Worm (Caenorhabditis elegans) whole organism, mixed stage, embryonic: ENCODE results near the gene T26H5.14.

Experiments used
- ceh-39 ChIP-seq: fragments of 150-350 bp; optimal IDR thresholded peaks from 2 replicates; lab custom pipeline; 2014; ENCODE audit warnings: missing biosample characterization, missing genetic modification characterization
- elt-1 ChIP-seq: sonication (generic microtip); optimal IDR thresholded peaks from 2 replicates; lab custom pipeline; 2017; ENCODE audit warnings: missing genetic modification characterization, mild to moderate bottlenecking, missing compliant biosample characterization, antibody characterized with exemption, moderate library complexity, borderline replicate concordance; ENCODE audit not compliant: insufficient read depth
- elt-3 ChIP-seq: fragments of 150-350 bp; optimal IDR thresholded peaks from 2 replicates; lab custom pipeline; 2014; ENCODE audit warnings: missing biosample characterization, missing genetic modification characterization
- nhr-2 ChIP-seq: fragments of 150-350 bp; optimal IDR thresholded peaks from 2 replicates; lab custom pipeline; 2014; ENCODE audit warnings: missing biosample characterization, missing genetic modification characterization
- nhr-237 ChIP-seq: fragments of 150-350 bp; optimal IDR thresholded peaks from 2 replicates; lab custom pipeline; 2014; ENCODE audit warnings: missing biosample characterization, missing genetic modification characterization
- pha-4 ChIP-seq: fragments of 150-350 bp; optimal IDR thresholded peaks from 2 replicates; lab custom pipeline; 2018; ENCODE audit warnings: missing biosample characterization, missing genetic modification reagents, missing genetic modification characterization
- snpc-4 ChIP-seq: fragments of 150-350 bp; optimal IDR thresholded peaks from 2 replicates; lab custom pipeline; 2014; ENCODE audit warnings: missing biosample characterization, missing genetic modification characterization
- sptf-1 ChIP-seq: sonication (generic microtip); optimal IDR thresholded peaks from 2 replicates; lab custom pipeline; 2017; ENCODE audit warnings: mild to moderate bottlenecking, missing genetic modification characterization, moderate library complexity, missing compliant biosample characterization
- unc-62 ChIP-seq: fragments of 150-350 bp; optimal IDR thresholded peaks from 2 replicates; lab custom pipeline; 2014; ENCODE audit warnings: missing biosample characterization, missing genetic modification reagents, missing genetic modification characterization

ce11 chrV:15401856-15402314 lies 47.1 kb upstream of the T26H5.14 start, which contains the start of gene fbxa-135:
- TF ChIP-seq ceh-39 (tag; lab: Kevin White, UChicago) (no peak), pha-4 (tag; lab: Kevin White, UChicago) (no peak), nhr-2 (tag; lab: Kevin White, UChicago) (no peak), unc-62 (GFP tag; lab: Kevin White, UChicago) (no peak), nhr-237 (tag; lab: Kevin White, UChicago) (no peak), sptf-1 (no peak), elt-3 (no peak), snpc-4 (no peak), elt-1 (tag; lab: Kevin White, UChicago) (no peak)
